Fruit fly (Drosophila melanogaster) Kc167 (cell line): ENCODE results near the gene Schip1.

Experiments used
- Myc ChIP-seq: fragments of >200 bp; optimal IDR thresholded peaks from 2 replicates; lab custom pipeline; 2017; ENCODE audit warnings: missing external identifiers
- Sin3A ChIP-seq: fragments of >200 bp; optimal IDR thresholded peaks from 2 replicates; lab custom pipeline; 2018; ENCODE audit warnings: missing external identifiers
- h ChIP-seq: fragments of >200 bp; optimal IDR thresholded peaks from 3 replicates; lab custom pipeline; 2018; ENCODE audit warnings: missing external identifiers
- insv ChIP-seq: fragments of >200 bp; optimal IDR thresholded peaks from 3 replicates; lab custom pipeline; 2018; ENCODE audit warnings: missing external identifiers
- psq ChIP-seq: fragments of >200 bp; optimal IDR thresholded peaks from 2 replicates; lab custom pipeline; 2017; ENCODE audit warnings: missing external identifiers

- TF ChIP-seq insv (lab: Kevin White, UChicago): no peak
- TF ChIP-seq Myc (lab: Kevin White, UChicago): no peak
- TF ChIP-seq Sin3A (lab: Kevin White, UChicago): no peak
- no peak for TF ChIP-seq psq (lab: Kevin White, UChicago)
- TF ChIP-seq h (lab: Kevin White, UChicago): no peak
Measured at dm6 chr2L:10362408-10363067, 31.6 kb upstream of the Schip1 start, which contains the start of the genes Cand1 and pim.
